Fruit fly (Drosophila melanogaster) whole organism, embryonic: ENCODE data around the gene CG43085.
A peak's percentile ranks its signal among the peaks of the same experiment; 100 is the strongest.

Experiments
- CG1024 ChIP-seq: fragments of 200-800 bp; sonication (Bioruptor generic); IDR thresholded peaks from 2 replicates; pipeline ENCODE4 v1.3.6; 2022; ENCODE audit warnings: missing biosample characterization, missing genetic modification characterization
- CG11247 ChIP-seq: fragments of 200-800 bp; sonication (Bioruptor generic); IDR thresholded peaks from 2 replicates; pipeline ENCODE4 v1.3.6; 2022; ENCODE audit warnings: missing biosample characterization, missing genetic modification characterization
- CG11504 ChIP-seq: fragments of 200-800 bp; sonication (Bioruptor generic); optimal IDR thresholded peaks from 3 replicates; lab custom pipeline; 2019; ENCODE audit warnings: missing biosample characterization, mild to moderate bottlenecking, missing genetic modification characterization, moderate library complexity
- CG12236 ChIP-seq: fragments of 200-800 bp; sonication (Bioruptor generic); optimal IDR thresholded peaks from 2 replicates; lab custom pipeline; 2016; ENCODE audit warnings: missing biosample characterization, missing genetic modification characterization
- CG14014 ChIP-seq: fragments of 200-800 bp; sonication (Bioruptor generic); IDR thresholded peaks from 2 replicates; pipeline ENCODE4 v1.3.6; 2022; ENCODE audit warnings: missing biosample characterization, missing genetic modification characterization
- CG15073 ChIP-seq: fragments of 200-800 bp; sonication (Bioruptor generic); optimal IDR thresholded peaks from 2 replicates; lab custom pipeline; 2016; ENCODE audit warnings: missing biosample characterization, missing genetic modification characterization
- CG15601 ChIP-seq: fragments of 200-800 bp; sonication (Bioruptor generic); optimal IDR thresholded peaks from 3 replicates; lab custom pipeline; 2019; ENCODE audit warnings: missing biosample characterization, mild to moderate bottlenecking, missing genetic modification characterization, moderate library complexity
- CG15696 ChIP-seq: fragments of 200-800 bp; sonication (Bioruptor generic); optimal IDR thresholded peaks from 2 replicates; lab custom pipeline; 2019; ENCODE audit warnings: missing biosample characterization, mild to moderate bottlenecking, missing genetic modification characterization, moderate library complexity
- CG1647 ChIP-seq: fragments of 200-800 bp; sonication (Bioruptor generic); optimal IDR thresholded peaks from 3 replicates; lab custom pipeline; 2016; ENCODE audit warnings: missing biosample characterization, missing genetic modification characterization
- CG16779 ChIP-seq: fragments of 200-800 bp; sonication (Bioruptor generic); IDR thresholded peaks from 2 replicates; pipeline ENCODE4 v1.3.6; 2022; ENCODE audit warnings: missing biosample characterization, missing genetic modification characterization
- CG17328 ChIP-seq: fragments of 200-800 bp; sonication (Bioruptor generic); IDR thresholded peaks from 2 replicates; pipeline ENCODE4 v1.3.6; 2022; ENCODE audit warnings: missing biosample characterization, missing genetic modification characterization
- CG18476 ChIP-seq: fragments of 200-800 bp; sonication (Bioruptor generic); optimal IDR thresholded peaks from 2 replicates; lab custom pipeline; 2016; ENCODE audit warnings: missing biosample characterization, mild to moderate bottlenecking, missing genetic modification characterization
- CG34224 ChIP-seq: fragments of 200-800 bp; sonication (Bioruptor generic); IDR thresholded peaks from 3 replicates; pipeline ENCODE4 v1.3.6; 2022; ENCODE audit warnings: missing biosample characterization, missing genetic modification characterization; ENCODE audit not compliant: partially characterized antibody
- CG34422 ChIP-seq: fragments of 200-800 bp; sonication (Bioruptor generic); IDR thresholded peaks from 3 replicates; pipeline ENCODE4 v1.3.6; 2022; ENCODE audit warnings: missing biosample characterization, missing genetic modification characterization
- CG4404 ChIP-seq: fragments of 200-800 bp; sonication (Bioruptor generic); IDR thresholded peaks from 2 replicates; pipeline ENCODE4 v1.3.6; 2022; ENCODE audit warnings: missing biosample characterization, missing genetic modification characterization
- CG4730 ChIP-seq: fragments of 200-800 bp; sonication (Bioruptor generic); IDR thresholded peaks from 2 replicates; pipeline ENCODE4 v1.3.6; 2022; ENCODE audit warnings: missing biosample characterization, missing genetic modification characterization
- CG7786 ChIP-seq: fragments of 200-800 bp; sonication (Bioruptor generic); optimal IDR thresholded peaks from 2 replicates; lab custom pipeline; 2016; ENCODE audit warnings: missing biosample characterization, missing genetic modification characterization
- CG8089 ChIP-seq: fragments of 200-800 bp; sonication (Bioruptor generic); optimal IDR thresholded peaks from 3 replicates; lab custom pipeline; 2016; ENCODE audit warnings: missing biosample characterization, missing genetic modification characterization
- CG8944 ChIP-seq: fragments of 200-800 bp; sonication (Bioruptor generic); optimal IDR thresholded peaks from 3 replicates; lab custom pipeline; 2016; ENCODE audit warnings: missing biosample characterization, missing genetic modification characterization
- CHES-1-like ChIP-seq: fragments of 200-800 bp; sonication (Bioruptor generic); optimal IDR thresholded peaks from 2 replicates; lab custom pipeline; 2016; ENCODE audit warnings: missing biosample characterization, missing genetic modification characterization
- Camta ChIP-seq: fragments of 200-800 bp; sonication (Bioruptor generic); optimal IDR thresholded peaks from 2 replicates; lab custom pipeline; 2016; ENCODE audit warnings: missing biosample characterization, missing genetic modification characterization
- Dfd ChIP-seq, 2 experiments: fragments of >200 bp; optimal IDR thresholded peaks; 2 replicates each; lab custom pipeline; 2017; ENCODE audit warnings: missing biosample characterization in 2 of 2, missing genetic modification characterization in 2 of 2
- Doc3 ChIP-seq: fragments of 200-800 bp; sonication (Bioruptor generic); IDR thresholded peaks from 3 replicates; pipeline ENCODE4 v1.3.6; 2022; ENCODE audit warnings: missing biosample characterization, missing genetic modification characterization; ENCODE audit not compliant: partially characterized antibody
- Gsc ChIP-seq: fragments of 200-800 bp; sonication (Bioruptor generic); IDR thresholded peaks from 2 replicates; pipeline ENCODE4 v1.3.6; 2022; ENCODE audit warnings: missing biosample characterization, missing genetic modification characterization
- Meics ChIP-seq: fragments of 200-800 bp; sonication (Bioruptor generic); optimal IDR thresholded peaks from 2 replicates; lab custom pipeline; 2017; ENCODE audit warnings: missing biosample characterization, mild to moderate bottlenecking, missing genetic modification characterization
- Mrtf ChIP-seq: fragments of 200-800 bp; sonication (Bioruptor generic); IDR thresholded peaks from 3 replicates; pipeline ENCODE4 v1.3.6; 2022; ENCODE audit warnings: missing biosample characterization, missing genetic modification characterization
- NK7.1 ChIP-seq: fragments of 200-800 bp; sonication (Bioruptor generic); optimal IDR thresholded peaks from 3 replicates; lab custom pipeline; 2016; ENCODE audit warnings: missing biosample characterization, missing genetic modification characterization
- TFAM ChIP-seq: fragments of 200-800 bp; sonication (Bioruptor generic); optimal IDR thresholded peaks from 2 replicates; lab custom pipeline; 2017; ENCODE audit warnings: missing biosample characterization, missing genetic modification characterization, inconsistent platforms
- Xbp1 ChIP-seq: fragments of 200-800 bp; sonication (Bioruptor generic); optimal IDR thresholded peaks from 3 replicates; lab custom pipeline; 2016; ENCODE audit warnings: missing biosample characterization, mild to moderate bottlenecking, missing genetic modification characterization
- ac ChIP-seq: fragments of 200-800 bp; sonication (Bioruptor generic); optimal IDR thresholded peaks from 3 replicates; lab custom pipeline; 2017; ENCODE audit warnings: missing biosample characterization, mild to moderate bottlenecking, missing genetic modification characterization
- al ChIP-seq: fragments of 200-800 bp; sonication (Bioruptor generic); IDR thresholded peaks from 2 replicates; pipeline ENCODE4 v1.3.6; 2022; ENCODE audit warnings: missing biosample characterization, missing genetic modification characterization
- ara ChIP-seq: fragments of 200-800 bp; sonication (Bioruptor generic); IDR thresholded peaks from 2 replicates; pipeline ENCODE4 v1.3.6; 2022; ENCODE audit warnings: missing biosample characterization, missing genetic modification characterization
- crol ChIP-seq: fragments of 200-800 bp; sonication (Bioruptor generic); IDR thresholded peaks from 2 replicates; pipeline ENCODE4 v1.3.6; 2022; ENCODE audit warnings: missing biosample characterization, missing genetic modification characterization
- da ChIP-seq: fragments of 200-800 bp; sonication (Bioruptor generic); optimal IDR thresholded peaks from 2 replicates; lab custom pipeline; 2016; ENCODE audit warnings: missing biosample characterization, missing genetic modification characterization
- dimm ChIP-seq: fragments of 200-800 bp; sonication (Bioruptor generic); IDR thresholded peaks from 2 replicates; pipeline ENCODE4 v1.3.6; 2022; ENCODE audit warnings: missing biosample characterization, missing genetic modification characterization
- disco-r ChIP-seq: fragments of 200-800 bp; sonication (Bioruptor generic); optimal IDR thresholded peaks from 2 replicates; lab custom pipeline; 2016; ENCODE audit warnings: missing biosample characterization, missing genetic modification characterization
- esg ChIP-seq: fragments of 200-800 bp; sonication (Bioruptor generic); conservative IDR thresholded peaks from 2 replicates; pipeline ENCODE4 v1.3.6; 2022; ENCODE audit warnings: missing biosample characterization, missing genetic modification characterization
- eyg ChIP-seq: fragments of 200-800 bp; sonication (Bioruptor generic); optimal IDR thresholded peaks from 3 replicates; lab custom pipeline; 2016; ENCODE audit warnings: missing biosample characterization, missing genetic modification characterization
- gro ChIP-seq: fragments of 200-800 bp; sonication (Bioruptor generic); optimal IDR thresholded peaks from 2 replicates; lab custom pipeline; 2016; ENCODE audit warnings: missing biosample characterization, missing genetic modification characterization
- ham ChIP-seq: fragments of 200-800 bp; sonication (Bioruptor generic); IDR thresholded peaks from 2 replicates; pipeline ENCODE4 v1.3.6; 2022; ENCODE audit warnings: missing biosample characterization, missing genetic modification characterization
- kah ChIP-seq: fragments of 200-800 bp; sonication (Bioruptor generic); optimal IDR thresholded peaks from 2 replicates; lab custom pipeline; 2018; ENCODE audit warnings: missing biosample characterization, mild to moderate bottlenecking, missing genetic modification characterization
- lola ChIP-seq, 3 experiments: fragments of >200 bp in 2 of 3; fragments of 200-800 bp in 1 of 3; sonication (Bioruptor generic) in 1 of 3; optimal IDR thresholded peaks; 2 replicates each; lab custom pipeline; 2017 to 2019; ENCODE audit warnings: missing biosample characterization in 3 of 3, missing genetic modification characterization in 3 of 3, mild to moderate bottlenecking in 1 of 3, moderate library complexity in 1 of 3
- mam ChIP-seq: fragments of 200-800 bp; sonication (Bioruptor generic); optimal IDR thresholded peaks from 3 replicates; lab custom pipeline; 2016; ENCODE audit warnings: missing biosample characterization, missing genetic modification characterization
- pho ChIP-seq: fragments of 200-800 bp; sonication (Bioruptor generic); optimal IDR thresholded peaks from 2 replicates; lab custom pipeline; 2016; ENCODE audit warnings: missing biosample characterization, missing genetic modification characterization
- pnt ChIP-seq: fragments of 200-800 bp; sonication (Bioruptor generic); optimal IDR thresholded peaks from 3 replicates; lab custom pipeline; 2016; ENCODE audit warnings: missing biosample characterization, missing genetic modification characterization
- psq ChIP-seq: fragments of 200-800 bp; sonication (Bioruptor generic); optimal IDR thresholded peaks from 2 replicates; lab custom pipeline; 2017; ENCODE audit warnings: missing biosample characterization, missing genetic modification characterization
- sna ChIP-seq: fragments of 200-800 bp; sonication (Bioruptor generic); IDR thresholded peaks from 2 replicates; pipeline ENCODE4 v1.3.6; 2022; ENCODE audit warnings: missing biosample characterization, missing genetic modification characterization; ENCODE audit not compliant: partially characterized antibody
- sr ChIP-seq: fragments of 200-800 bp; sonication (Bioruptor generic); IDR thresholded peaks from 3 replicates; pipeline ENCODE4 v1.3.6; 2022; ENCODE audit warnings: missing biosample characterization, missing genetic modification characterization
- twi ChIP-seq: fragments of 200-800 bp; optimal IDR thresholded peaks from 2 replicates; lab custom pipeline; 2019; ENCODE audit warnings: missing biosample characterization, mild to moderate bottlenecking, missing genetic modification characterization, moderate library complexity

CG43085 gene

dm6 chr3L:17653701-17654667 is 7.4 kb upstream of the CG43085 start, which contains the start of the genes Krn, Ndfip and CG7484 (continued):
- TF ChIP-seq al (peak; percentile 81), CG15073 (no peak), CG17328 (GFP tag; lab: Robert Waterston, UW) (peak; percentile 81), Camta (peak; percentile 49), dimm (no peak), Xbp1 (GFP tag; lab: Kevin White, UChicago) (peak; percentile 92), CG12236 (GFP tag; lab: Kevin White, UChicago) (peak; percentile 46), CG7786 (GFP tag; lab: Kevin White, UChicago) (peak; percentile 68), CG34422 (GFP tag; lab: Robert Waterston, UW) (peak; percentile 86), pnt (GFP tag; lab: Kevin White, UChicago) (peak; percentile 80), psq (GFP tag; lab: Kevin White, UChicago) (peak; percentile 73), da (peak; percentile 22), Dfd (GFP tag; optimal IDR thresholded peaks at IDR 0.05; lab: Kevin White, UChicago) (peak in 1 of 2 experiments; percentile 57), CG8089 (GFP tag; lab: Kevin White, UChicago) (peak; percentile 52), CG16779 (GFP tag; lab: Robert Waterston, UW) (no peak), kah (GFP tag; lab: Kevin White, UChicago) (peak; percentile 50), gro (GFP tag; lab: Kevin White, UChicago) (peak; percentile 68), pho (GFP tag; lab: Kevin White, UChicago) (peak; percentile 82), CG14014 (GFP tag; lab: Robert Waterston, UW) (peak; percentile 82), sr (GFP tag; lab: Robert Waterston, UW) (0 out of 3 replicates have a peak, but pooled peaks have one; percentile 5), ac (GFP tag; lab: Kevin White, UChicago) (peak; percentile 1), CG18476 (GFP tag; lab: Kevin White, UChicago) (peak; percentile 82), CG11504 (tag; lab: Kevin White, UChicago) (peak; percentile 90), lola (GFP tag; optimal IDR thresholded peaks at IDR 0.05; lab: Kevin White, UChicago) (peak in 1 of 3 experiments; percentile 89), CG1647 (GFP tag; lab: Kevin White, UChicago) (peak; percentile 64), CG4404 (GFP tag; lab: Robert Waterston, UW) (peak; percentile 89), CG15601 (tag; lab: Kevin White, UChicago) (peak; percentile 89), Meics (GFP tag; lab: Kevin White, UChicago) (peak; percentile 84), CG34224 (peak; percentile 91), twi (tag; lab: Kevin White, UChicago) (peak; percentile 87), NK7.1 (GFP tag; lab: Kevin White, UChicago) (peak; percentile 17), Doc3 (GFP tag; lab: Robert Waterston, UW) (peak; percentile 97), ham (GFP tag; lab: Robert Waterston, UW) (0 out of 2 replicates have a peak, but pooled peaks have one; percentile 59), ara (GFP tag; lab: Robert Waterston, UW) (peak; percentile 73), TFAM (GFP tag; lab: Kevin White, UChicago) (no peak), CHES-1-like (GFP tag; lab: Kevin White, UChicago) (peak; percentile 86), Gsc (no peak), sna (peak; percentile 99), esg (GFP tag; lab: Robert Waterston, UW) (peak; percentile 84), CG15696 (peak; percentile 94), CG4730 (GFP tag; lab: Robert Waterston, UW) (peak; percentile 73), CG11247 (GFP tag; lab: Robert Waterston, UW) (peak; percentile 87), Mrtf (GFP tag; lab: Robert Waterston, UW) (peak; percentile 78), mam (GFP tag; lab: Kevin White, UChicago) (peak; percentile 85), eyg (GFP tag; lab: Kevin White, UChicago) (peak; percentile 29), CG8944 (GFP tag; lab: Kevin White, UChicago) (peak; percentile 76), disco-r (GFP tag; lab: Kevin White, UChicago) (peak; percentile 19), crol (GFP tag; lab: Robert Waterston, UW) (no peak; the same call in 1 of the 2 replicates), CG1024 (GFP tag; lab: Robert Waterston, UW) (peak; percentile 37; the same call in 1 of the 2 replicates)
